Fruit fly (Drosophila melanogaster): ENCODE measurements around the gene CG5245.

Gene CG5245

DNA sequence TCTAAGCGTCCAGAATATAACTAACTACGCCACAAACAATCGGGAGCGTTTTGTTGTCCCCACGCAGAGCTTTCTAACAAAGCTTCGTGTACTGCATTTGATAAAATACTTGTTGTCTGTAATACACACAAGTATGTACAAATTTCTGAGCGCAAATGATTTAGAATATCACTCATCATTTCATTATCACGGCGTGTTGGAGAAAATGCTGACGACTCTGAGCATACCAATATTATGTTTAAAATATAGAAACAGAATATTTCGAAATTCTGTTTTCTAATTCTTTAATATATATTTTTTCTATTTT is 23.5 kb upstream of the CG5245 start, which contains the start of gene Cyp9f2:
Gene Cyp9f2 (minus strand): TSS at position 101 of the 307 bp plus-strand sequence.
- no peak for TF ChIP-seq CG8478 (optimal IDR thresholded peaks at IDR 0.05)
- no peak for TF ChIP-seq CTCF (optimal IDR thresholded peaks at IDR 0.05)

DNA sequence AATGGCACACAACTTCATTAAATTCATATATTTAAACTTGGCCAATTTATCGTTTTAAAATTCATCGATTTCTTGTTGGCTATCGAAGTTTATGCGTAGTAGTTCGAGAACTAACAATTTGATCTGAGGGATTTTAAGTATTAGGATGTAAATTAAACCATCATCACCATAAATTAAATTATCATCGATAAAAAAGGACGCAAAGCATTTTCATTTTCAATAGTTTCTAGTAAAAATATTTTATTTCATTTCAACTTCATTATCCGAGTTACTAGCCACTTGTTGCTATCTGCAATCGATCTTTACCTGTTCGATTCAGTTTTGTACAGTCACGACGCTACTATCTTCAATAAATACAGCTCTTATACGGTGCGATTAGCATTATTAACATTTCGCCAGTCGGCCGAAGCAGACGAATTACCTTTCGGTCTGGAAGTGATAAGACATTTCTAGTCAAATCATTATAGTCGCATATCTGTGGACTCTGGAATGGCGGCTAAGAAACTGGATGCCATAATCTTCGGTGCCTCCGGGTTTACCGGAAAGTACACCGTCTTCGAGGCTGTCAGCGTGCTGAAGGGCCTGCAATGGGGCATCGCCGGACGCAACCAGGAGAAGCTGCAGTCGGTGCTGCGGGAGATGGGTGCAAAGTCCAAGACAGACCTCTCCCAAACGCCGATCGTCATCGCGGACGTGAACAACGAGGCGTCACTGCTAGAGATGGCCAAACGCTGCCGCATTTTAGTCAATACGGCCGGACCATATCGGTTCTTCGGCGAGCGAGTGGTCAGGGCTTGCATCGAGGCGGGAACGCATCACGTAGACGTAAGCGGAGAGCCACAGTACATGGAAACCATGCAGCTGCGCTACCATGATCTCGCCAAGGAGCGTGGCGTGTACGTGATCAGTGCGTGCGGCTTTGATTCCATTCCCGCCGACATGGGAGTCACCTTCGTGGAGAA is 22.8 kb upstream of the CG5245 start, which contains the start of gene CG5167:
Gene CG5167 (plus strand): TSS at position 298 of the 962 bp plus-strand sequence.
- TF ChIP-seq CTCF (optimal IDR thresholded peaks at IDR 0.05): no peak

DNA sequence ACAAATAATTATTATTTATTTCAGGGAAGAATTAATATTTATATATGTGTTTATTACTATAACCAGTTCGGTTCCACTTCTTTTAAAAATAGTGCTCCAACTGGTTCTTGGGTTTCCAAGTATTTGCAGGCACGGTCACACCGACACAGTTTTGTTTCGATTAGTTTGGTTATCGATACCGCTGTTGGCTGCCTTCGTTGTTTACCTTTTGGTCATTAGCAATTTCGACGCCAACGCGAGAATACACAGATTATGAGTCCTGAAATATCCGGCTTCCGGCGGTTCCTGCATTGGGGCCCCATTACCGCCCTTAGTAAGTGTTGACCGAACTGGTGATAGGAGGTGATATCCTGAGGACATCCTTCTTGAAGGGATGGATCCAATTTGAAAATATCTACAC is 21.2 kb upstream of the CG5245 start, which contains the start of gene CG5196:
Gene CG5196 (plus strand): TSS at position 157 of the 400 bp plus-strand sequence.
- TF ChIP-seq CG8478 (optimal IDR thresholded peaks at IDR 0.05) (no peak), CTCF (optimal IDR thresholded peaks at IDR 0.05) (peak in 1 of 2 experiments; percentile 1)

DNA sequence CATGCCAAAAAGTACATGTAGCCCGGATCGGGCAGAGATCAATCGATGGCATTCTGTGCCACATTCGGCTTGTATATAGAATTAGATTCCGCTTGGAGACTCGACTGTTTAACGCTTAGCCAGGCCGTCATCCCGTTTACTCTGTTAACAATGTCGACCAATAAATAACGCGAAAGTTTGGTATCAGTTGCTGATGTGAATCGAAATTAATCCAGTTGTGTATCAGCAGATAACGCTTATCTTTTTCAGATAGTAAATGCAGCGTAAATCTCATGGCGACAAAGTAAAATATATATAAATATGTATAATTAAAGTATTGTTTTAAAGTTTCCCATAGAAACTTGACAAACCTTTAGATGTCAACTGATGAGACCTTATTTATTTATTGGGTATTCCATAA is 17.9 kb upstream of the CG5245 start:
- TF ChIP-seq CG8478 (optimal IDR thresholded peaks at IDR 0.05): no peak
- TF ChIP-seq CTCF (optimal IDR thresholded peaks at IDR 0.05): no peak

DNA sequence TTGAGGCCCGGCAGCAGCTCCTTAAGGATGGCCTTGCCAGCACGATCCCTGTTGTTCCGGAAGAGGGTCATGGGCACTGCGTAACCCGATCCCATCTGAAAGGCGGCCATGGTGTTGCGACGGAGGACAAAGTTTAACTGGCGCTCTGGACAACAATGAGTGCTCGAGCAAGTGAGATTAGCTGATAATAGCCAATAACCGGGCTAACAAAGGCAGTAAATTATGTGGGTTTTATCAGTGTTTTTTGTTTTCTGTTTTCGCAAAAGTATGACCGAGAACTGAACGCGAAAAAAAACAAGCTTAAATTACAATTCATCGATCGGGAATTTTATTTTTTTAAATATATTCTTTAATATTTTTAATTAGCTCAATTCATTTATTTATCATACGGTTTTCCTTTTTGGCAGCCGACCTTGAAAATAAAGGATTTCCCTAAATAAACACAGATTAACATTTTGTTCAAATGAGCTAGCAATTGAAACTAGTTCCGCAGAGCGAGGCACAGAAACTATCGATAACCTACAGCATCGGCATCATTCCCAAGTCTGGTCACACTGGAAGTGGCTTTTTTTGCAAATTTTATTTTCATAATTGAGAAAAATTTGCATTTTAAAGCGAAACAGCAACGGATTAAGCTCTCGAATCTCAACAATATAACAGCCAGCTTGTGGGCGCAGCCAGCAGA is 15.9 kb upstream of the CG5245 start, which contains the start of the genes Dip-C and pps:
Gene Dip-C (minus strand): TSS at position 486 of the 685 bp plus-strand sequence.
Gene pps (plus strand): TSS at position 555 of the 685 bp plus-strand sequence.
- TF ChIP-seq CG8478 (optimal IDR thresholded peaks at IDR 0.05) (no peak), CTCF (optimal IDR thresholded peaks at IDR 0.05) (peak in 1 of 2 experiments; percentile 30)

DNA sequence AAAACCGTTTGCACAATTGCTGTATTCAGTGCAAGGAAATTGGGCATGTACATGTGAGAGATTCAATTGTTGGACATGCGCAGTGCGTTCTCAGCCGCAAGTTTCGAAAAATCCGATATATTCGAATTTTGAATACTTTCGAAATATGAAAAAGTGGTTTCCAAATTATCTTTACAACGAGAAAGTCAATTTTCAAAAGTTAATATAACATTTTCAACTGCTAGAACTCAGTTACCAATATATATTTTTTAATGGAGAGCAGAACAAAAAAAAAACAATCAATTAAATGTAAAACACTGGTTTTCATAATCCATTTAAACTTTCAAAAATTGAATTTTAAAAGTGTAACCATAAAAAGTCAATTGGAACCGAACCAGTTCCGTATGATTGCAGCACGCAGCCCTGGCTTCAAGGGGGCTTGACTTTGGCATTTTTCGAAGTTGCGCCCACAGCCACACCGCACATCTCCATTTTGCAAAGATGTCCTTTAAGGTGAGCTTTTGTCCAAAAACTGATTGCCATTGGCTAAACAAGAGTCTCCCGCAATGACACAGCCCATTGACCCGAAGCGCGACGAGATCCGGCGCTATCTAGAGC is 6.9 kb upstream of the CG5245 start, which contains the start of the genes Scgbeta and CG17202:
Gene Scgbeta (minus strand): TSS at position 51 of the 597 bp plus-strand sequence.
Gene CG17202 (plus strand): TSS at position 390 of the 597 bp plus-strand sequence.
- TF ChIP-seq CTCF (optimal IDR thresholded peaks at IDR 0.05) (peak; percentile 20 to 23), CG8478 (optimal IDR thresholded peaks at IDR 0.05) (no peak)

DNA sequence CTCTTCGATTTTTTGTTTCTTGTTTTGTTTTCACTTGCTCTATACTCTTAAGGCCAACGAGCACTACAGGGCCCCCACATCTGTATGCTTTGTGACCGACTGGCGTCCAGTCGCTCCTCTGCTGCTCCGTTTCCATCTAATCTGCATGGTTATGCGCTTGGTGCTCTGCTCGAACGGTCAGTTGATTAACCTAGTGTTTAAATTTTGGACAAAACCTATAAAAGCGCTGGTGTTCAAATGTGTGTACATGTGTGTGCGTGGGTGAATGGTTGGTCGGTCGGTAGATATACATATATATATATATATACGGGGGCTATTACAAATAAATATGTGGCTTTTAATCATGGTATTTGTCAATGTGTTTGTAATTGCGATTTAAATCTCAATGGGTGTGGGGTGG is 5.4 kb upstream of the CG5245 start:
- TF ChIP-seq CTCF (optimal IDR thresholded peaks at IDR 0.05) (no peak), CG8478 (optimal IDR thresholded peaks at IDR 0.05) (no peak)

DNA sequence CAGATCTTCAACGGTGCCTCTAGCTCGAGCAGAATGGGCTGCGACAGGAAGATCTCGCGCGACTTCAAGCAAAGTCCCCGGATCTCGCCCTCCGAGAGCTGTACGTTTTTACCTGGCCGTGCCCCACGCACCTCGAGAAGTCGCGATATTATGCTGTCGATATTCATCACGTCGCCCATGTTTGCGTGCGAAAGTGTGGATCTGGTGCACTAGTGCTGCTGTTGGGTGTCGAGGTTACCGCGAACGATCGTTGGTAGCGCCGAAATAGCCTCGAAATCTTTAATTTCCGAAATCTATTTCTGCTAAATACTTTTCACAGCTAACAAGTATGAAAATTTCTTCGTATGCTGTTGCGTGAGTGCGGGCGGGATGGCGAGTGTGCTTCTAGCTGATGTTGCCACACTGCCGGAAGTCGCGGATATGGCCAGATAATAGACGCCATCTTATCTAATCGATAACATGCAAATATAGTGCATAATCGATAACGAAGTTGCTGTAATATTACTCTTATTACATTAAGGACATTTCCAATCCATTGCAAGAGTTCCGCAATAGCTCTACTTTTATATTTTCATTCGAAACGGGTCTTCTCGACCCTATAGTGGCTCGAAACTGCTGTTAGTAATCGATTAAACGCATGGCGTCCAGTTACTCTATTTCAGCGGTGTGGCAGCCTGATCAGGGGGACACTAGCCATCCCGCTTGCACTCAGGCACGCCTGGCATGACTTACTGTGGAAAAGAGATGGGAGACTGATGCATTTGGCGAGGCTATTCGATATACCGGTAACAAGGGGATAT is 3.6 kb upstream of the CG5245 start, which contains the start of gene Pp1-87B:
Gene Pp1-87B (minus strand): TSS at position 408 of the 800 bp plus-strand sequence.
- TF ChIP-seq CG8478 (optimal IDR thresholded peaks at IDR 0.05) (no peak), CTCF (optimal IDR thresholded peaks at IDR 0.05) (peak in 1 of 2 experiments; percentile 12)

DNA sequence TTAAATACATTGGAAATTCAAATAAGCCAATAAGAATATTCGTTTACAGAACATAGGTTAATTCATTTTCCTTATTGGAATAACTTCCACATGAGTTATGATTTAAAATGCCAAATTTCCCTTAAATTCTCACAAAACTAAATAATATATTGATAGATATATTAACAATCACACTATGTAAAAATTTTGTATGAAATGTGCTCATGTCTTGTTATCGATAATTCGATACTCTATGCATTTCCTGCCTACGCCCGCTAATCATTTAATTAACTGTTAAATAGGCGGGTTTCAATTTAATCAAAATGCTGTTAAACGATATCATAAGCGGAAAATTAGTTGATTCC is 3.1 kb upstream of the CG5245 start, which contains the start of gene NANS:
Gene NANS (plus strand): TSS at position 269 of the 344 bp plus-strand sequence.
- TF ChIP-seq CG8478 (optimal IDR thresholded peaks at IDR 0.05): no peak
- no peak for TF ChIP-seq CTCF (optimal IDR thresholded peaks at IDR 0.05)

DNA sequence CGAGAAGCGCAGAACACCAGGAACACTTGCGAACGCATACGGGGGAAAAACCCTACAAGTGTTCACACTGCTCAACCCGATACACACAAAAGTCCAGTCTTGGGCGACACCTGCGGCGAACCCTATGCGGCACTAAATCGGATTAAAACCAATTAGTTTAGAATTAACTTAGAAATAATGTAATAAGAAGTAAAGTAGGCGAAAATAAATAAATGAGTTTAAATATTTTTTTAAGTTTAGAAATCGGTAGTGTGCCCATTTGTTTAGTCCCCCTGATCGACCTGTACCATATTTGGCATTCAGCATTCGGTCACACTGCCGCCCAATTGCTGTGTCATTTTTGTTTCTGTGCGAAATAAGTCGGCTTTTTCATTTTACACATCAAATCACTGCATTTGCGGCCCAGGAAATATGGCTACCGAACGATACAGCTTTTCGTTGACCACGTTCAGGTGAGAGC is 1.7 kb downstream of the CG5245 start, which contains the start of gene Prosalpha2:
Gene Prosalpha2 (plus strand): TSS at position 292 of the 460 bp plus-strand sequence.
- no peak for TF ChIP-seq CG8478 (optimal IDR thresholded peaks at IDR 0.05)
- TF ChIP-seq CTCF (optimal IDR thresholded peaks at IDR 0.05): no peak

DNA sequence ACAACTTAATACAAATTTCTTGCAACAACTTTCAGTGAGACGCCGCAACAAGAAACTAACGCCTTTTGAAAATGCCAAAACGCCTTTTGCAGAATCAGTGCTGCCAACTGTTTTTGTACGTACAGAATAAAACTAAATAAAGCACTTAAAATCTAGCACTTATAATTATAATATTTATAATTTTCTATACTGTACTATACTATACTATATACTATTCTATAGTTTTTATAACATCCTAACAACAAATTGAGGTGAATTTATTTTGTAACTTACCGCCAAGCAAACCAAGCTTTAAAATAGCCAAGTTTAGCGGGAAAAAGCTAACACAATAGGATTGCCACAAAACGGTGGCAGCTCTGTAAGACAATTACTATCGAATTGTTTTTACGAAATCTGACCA is 4.4 kb downstream of the CG5245 start, which contains the start of the genes Aos1 and Srlp:
Gene Aos1 (minus strand): TSS at position 59 of the 400 bp plus-strand sequence.
Gene Srlp (plus strand): TSS at position 335 of the 400 bp plus-strand sequence.
- TF ChIP-seq CTCF (optimal IDR thresholded peaks at IDR 0.05) (no peak), CG8478 (optimal IDR thresholded peaks at IDR 0.05) (no peak)

DNA sequence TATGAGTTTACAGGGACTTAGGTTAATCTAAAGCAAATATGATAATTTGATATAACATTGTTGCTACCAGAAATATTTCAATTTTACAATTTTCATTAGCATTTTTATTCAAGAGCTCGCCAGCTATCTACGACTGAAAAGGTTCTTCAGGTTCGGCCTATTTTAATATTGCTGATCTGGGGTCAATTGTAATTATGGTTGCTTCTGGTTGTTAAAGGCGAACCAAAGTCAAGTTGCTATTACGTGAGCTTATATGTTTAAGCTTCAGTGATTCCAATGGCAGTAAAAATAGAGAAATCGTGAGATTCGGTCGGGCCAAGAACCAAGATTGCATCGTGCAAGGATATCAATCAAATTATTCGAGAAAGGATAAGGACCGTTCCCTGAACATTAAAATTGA is 6.6 kb downstream of the CG5245 start, which contains the start of gene Desat2:
Gene Desat2 (plus strand): TSS at position 301 of the 400 bp plus-strand sequence.
- TF ChIP-seq CTCF (optimal IDR thresholded peaks at IDR 0.05): no peak
- TF ChIP-seq CG8478 (optimal IDR thresholded peaks at IDR 0.05): no peak

DNA sequence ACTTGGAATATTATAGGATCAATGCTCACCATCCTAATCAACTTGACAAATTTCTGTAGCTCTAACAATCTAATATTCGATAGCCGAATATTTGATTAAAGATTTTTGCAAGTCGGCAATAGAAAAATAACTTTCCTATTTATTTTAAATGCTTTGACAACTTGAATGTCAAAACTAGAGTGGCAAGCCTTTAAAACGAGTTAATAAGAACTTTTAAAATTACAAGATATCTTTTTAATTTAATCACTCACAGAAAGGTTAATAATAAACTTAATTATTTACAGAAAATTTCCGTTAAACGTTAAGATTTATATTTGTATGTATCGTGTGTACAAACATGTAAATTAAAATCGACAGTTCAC is 9.7 kb downstream of the CG5245 start, which contains the start of the genes CG17207 and CG46427:
Gene CG17207 (minus strand): TSS at position 101 of the 362 bp plus-strand sequence.
Gene CG46427 (minus strand): TSS at position 101 of the 362 bp plus-strand sequence.
- no peak for TF ChIP-seq CG8478 (optimal IDR thresholded peaks at IDR 0.05)
- TF ChIP-seq CTCF (optimal IDR thresholded peaks at IDR 0.05): no peak
